Worm (Caenorhabditis elegans) whole organism, late embryonic: ENCODE results near the gene gid-7.

Experiments
- C38D4.7 ChIP-seq: fragments of 200-800 bp; sonication (Bioruptor generic); optimal IDR thresholded peaks from 2 replicates; lab custom pipeline; 2018; ENCODE audit warnings: mild to moderate bottlenecking, missing genetic modification characterization, moderate library complexity, missing compliant biosample characterization
- K02D7.2 ChIP-seq: sonication (generic microtip); optimal IDR thresholded peaks from 2 replicates; lab custom pipeline; 2017; ENCODE audit warnings: mild to moderate bottlenecking, missing genetic modification characterization, missing compliant biosample characterization
- T23F11.4 ChIP-seq: fragments of 200-800 bp; sonication (Bioruptor generic); optimal IDR thresholded peaks from 2 replicates; lab custom pipeline; 2018; ENCODE audit warnings: mild to moderate bottlenecking, missing genetic modification characterization, missing compliant biosample characterization
- Y22D7AL.16 ChIP-seq: sonication (generic microtip); optimal IDR thresholded peaks from 2 replicates; lab custom pipeline; 2016; ENCODE audit warnings: missing genetic modification characterization, missing compliant biosample characterization
- ceh-14 ChIP-seq: sonication (generic microtip); optimal IDR thresholded peaks from 2 replicates; lab custom pipeline; 2016; ENCODE audit warnings: missing genotype, missing genetic modification characterization, missing compliant biosample characterization
- ceh-19 ChIP-seq: fragments of 200-800 bp; sonication (Bioruptor generic); optimal IDR thresholded peaks from 2 replicates; lab custom pipeline; 2018; ENCODE audit warnings: mild to moderate bottlenecking, missing genetic modification characterization, missing compliant biosample characterization
- ceh-24 ChIP-seq: sonication (generic microtip); optimal IDR thresholded peaks from 2 replicates; lab custom pipeline; 2016; ENCODE audit warnings: mild to moderate bottlenecking, missing genetic modification characterization, missing compliant biosample characterization
- ceh-31 ChIP-seq: sonication (generic microtip); optimal IDR thresholded peaks from 2 replicates; lab custom pipeline; 2016; ENCODE audit warnings: missing genetic modification characterization, missing compliant biosample characterization
- ceh-6 ChIP-seq: fragments of 200-800 bp; sonication (Bioruptor generic); optimal IDR thresholded peaks from 2 replicates; lab custom pipeline; 2018; ENCODE audit warnings: mild to moderate bottlenecking, missing genetic modification characterization, missing compliant biosample characterization
- ceh-9 ChIP-seq: sonication (generic microtip); optimal IDR thresholded peaks from 2 replicates; lab custom pipeline; 2016; ENCODE audit warnings: mild to moderate bottlenecking, missing genetic modification characterization, inconsistent platforms, missing compliant biosample characterization
- elt-2 ChIP-seq: sonication (generic microtip); optimal IDR thresholded peaks from 2 replicates; lab custom pipeline; 2016; ENCODE audit warnings: missing genetic modification reagents, missing genetic modification characterization, missing compliant biosample characterization
- elt-4 ChIP-seq: sonication (generic microtip); optimal IDR thresholded peaks from 2 replicates; lab custom pipeline; 2016; ENCODE audit warnings: missing genetic modification characterization, missing compliant biosample characterization
- eyg-1 ChIP-seq: sonication (generic microtip); optimal IDR thresholded peaks from 2 replicates; lab custom pipeline; 2016; ENCODE audit warnings: missing genotype, missing genetic modification characterization, missing compliant biosample characterization
- fax-1 ChIP-seq: sonication (generic microtip); optimal IDR thresholded peaks from 2 replicates; lab custom pipeline; 2016; ENCODE audit warnings: missing genotype, missing genetic modification characterization, missing compliant biosample characterization
- fkh-10 ChIP-seq: fragments of 150-350 bp; optimal IDR thresholded peaks from 2 replicates; lab custom pipeline; 2014; ENCODE audit warnings: missing biosample characterization, missing genetic modification reagents, missing genetic modification characterization
- gmeb-2 ChIP-seq: sonication (generic microtip); optimal IDR thresholded peaks from 2 replicates; lab custom pipeline; 2016; ENCODE audit warnings: missing genetic modification characterization, inconsistent platforms, missing compliant biosample characterization
- hlh-30 ChIP-seq: sonication (generic microtip); optimal IDR thresholded peaks from 2 replicates; lab custom pipeline; 2017; ENCODE audit warnings: antibody characterized with exemption, missing genetic modification characterization, missing compliant biosample characterization; ENCODE audit not compliant: insufficient read depth
- lim-6 ChIP-seq: sonication (generic microtip); optimal IDR thresholded peaks from 2 replicates; lab custom pipeline; 2016; ENCODE audit warnings: missing genetic modification characterization, missing compliant biosample characterization
- lin-11 ChIP-seq: fragments of 200-800 bp; sonication (Bioruptor generic); optimal IDR thresholded peaks from 2 replicates; lab custom pipeline; 2018; ENCODE audit warnings: mild to moderate bottlenecking, missing genetic modification characterization, missing compliant biosample characterization
- npax-4 ChIP-seq: sonication (generic microtip); optimal IDR thresholded peaks from 2 replicates; lab custom pipeline; 2016; ENCODE audit warnings: missing genetic modification characterization, missing compliant biosample characterization
- pat-9 ChIP-seq: fragments of 200-800 bp; sonication (Bioruptor generic); optimal IDR thresholded peaks from 2 replicates; lab custom pipeline; 2018; ENCODE audit warnings: mild to moderate bottlenecking, missing genetic modification characterization, moderate library complexity, missing compliant biosample characterization
- pax-1 ChIP-seq: fragments of 150-350 bp; optimal IDR thresholded peaks from 2 replicates; lab custom pipeline; 2014; ENCODE audit warnings: missing biosample characterization, missing genetic modification characterization
- pha-4 ChIP-seq: fragments of 150-350 bp; optimal IDR thresholded peaks from 2 replicates; lab custom pipeline; 2018; ENCODE audit warnings: missing biosample characterization, missing genetic modification reagents, missing genetic modification characterization
- ref-2 ChIP-seq: sonication (generic microtip); optimal IDR thresholded peaks from 2 replicates; lab custom pipeline; 2016; ENCODE audit warnings: missing genetic modification characterization, missing compliant biosample characterization
- sdc-2 ChIP-seq: sonication (generic microtip); optimal IDR thresholded peaks from 2 replicates; lab custom pipeline; 2016; ENCODE audit warnings: missing genotype, missing genetic modification characterization, missing compliant biosample characterization
- tbx-2 ChIP-seq: sonication (generic microtip); optimal IDR thresholded peaks from 2 replicates; lab custom pipeline; 2016; ENCODE audit warnings: missing genetic modification characterization, missing compliant biosample characterization
- tbx-7 ChIP-seq: sonication (generic microtip); optimal IDR thresholded peaks from 2 replicates; lab custom pipeline; 2016; ENCODE audit warnings: missing genotype, missing genetic modification characterization, missing compliant biosample characterization
- ttx-3 ChIP-seq: sonication (generic microtip); optimal IDR thresholded peaks from 2 replicates; lab custom pipeline; 2016; ENCODE audit warnings: missing genetic modification reagents, missing genetic modification characterization, missing compliant biosample characterization
- unc-42 ChIP-seq: sonication (generic microtip); optimal IDR thresholded peaks from 2 replicates; lab custom pipeline; 2016; ENCODE audit warnings: missing genotype, missing genetic modification characterization, missing compliant biosample characterization
- unc-55 ChIP-seq: sonication (generic microtip); optimal IDR thresholded peaks from 2 replicates; lab custom pipeline; 2017; ENCODE audit warnings: missing biosample characterization, missing genetic modification reagents, missing genetic modification characterization
- zip-5 ChIP-seq: sonication (generic microtip); optimal IDR thresholded peaks from 2 replicates; lab custom pipeline; 2016; ENCODE audit warnings: missing genetic modification characterization, missing compliant biosample characterization
- ztf-16 ChIP-seq: sonication (generic microtip); optimal IDR thresholded peaks from 2 replicates; lab custom pipeline; 2017; ENCODE audit warnings: missing genetic modification characterization, missing compliant biosample characterization

Gene gid-7

DNA sequence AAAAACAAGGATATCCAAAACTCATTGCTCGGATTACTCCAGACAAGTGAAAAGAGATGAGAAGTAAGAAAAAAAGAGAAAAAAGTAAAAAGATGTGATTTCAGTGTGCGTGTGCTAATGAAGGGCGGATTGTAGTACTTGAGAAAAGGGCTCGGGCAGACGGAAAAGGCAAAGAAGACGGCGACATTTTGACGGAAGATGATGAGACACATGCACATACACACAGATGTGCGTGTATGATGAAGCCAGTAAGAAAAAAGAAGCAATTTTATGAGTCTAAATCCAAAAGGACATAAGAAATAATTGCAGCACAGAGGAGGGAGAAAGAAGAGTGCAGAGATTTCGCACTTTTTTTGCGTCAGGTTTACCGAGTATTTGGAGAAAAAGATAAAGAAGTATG is 31.7 kb upstream of the gid-7 start:
- TF ChIP-seq ref-2 (tag; lab: Kevin White, UChicago), result no peak
- TF ChIP-seq ceh-24 (tag; lab: Kevin White, UChicago), result no peak
- TF ChIP-seq T23F11.4 (GFP tag; lab: Kevin White, UChicago), result no peak
- TF ChIP-seq fkh-10 (GFP tag; lab: Kevin White, UChicago), result no peak
- no peak for TF ChIP-seq sdc-2
- TF ChIP-seq, all 69 proteins: peak for 0

DNA sequence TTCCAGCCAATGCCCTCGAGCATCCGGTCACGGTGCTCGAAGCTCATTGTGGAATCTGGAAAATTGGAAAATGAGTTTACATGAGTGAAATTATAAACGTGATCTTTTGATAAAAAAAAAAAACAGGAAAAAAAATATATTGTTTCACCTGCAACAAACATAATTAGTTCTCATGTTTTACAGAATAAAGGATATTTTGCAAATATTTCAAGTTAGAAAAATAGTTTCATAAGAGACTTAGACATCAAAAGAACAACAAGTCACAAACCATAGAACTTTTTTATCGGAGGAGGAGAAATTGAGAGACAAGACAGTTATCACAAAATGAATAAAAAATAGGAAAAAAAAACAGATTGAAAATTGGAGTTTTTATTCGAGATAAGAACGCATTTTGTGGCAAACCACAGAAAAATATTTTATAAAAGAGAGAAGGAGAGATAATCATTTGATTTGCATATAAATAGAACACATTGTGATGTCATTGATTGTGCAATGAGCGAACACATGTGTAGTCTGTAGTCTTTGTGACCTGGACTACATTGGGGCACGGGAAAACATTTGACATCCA is 27.4 kb upstream of the gid-7 start, which contains the start of gene R08F11.1:
Gene R08F11.1, minus strand, starts transcription at position 51 of the 568 bp plus-strand sequence.
- TF ChIP-seq C38D4.7 (GFP tag; lab: Kevin White, UChicago) (no peak), elt-2 (tag; lab: Kevin White, UChicago) (peak; percentile 80)

ce11 chrV:3776946-3777345 is 20.1 kb upstream of the gid-7 start:
- TF ChIP-seq unc-55 (GFP tag; lab: Kevin White, UChicago) (peak; percentile 34), ceh-6 (GFP tag; lab: Kevin White, UChicago) (no peak)

DNA sequence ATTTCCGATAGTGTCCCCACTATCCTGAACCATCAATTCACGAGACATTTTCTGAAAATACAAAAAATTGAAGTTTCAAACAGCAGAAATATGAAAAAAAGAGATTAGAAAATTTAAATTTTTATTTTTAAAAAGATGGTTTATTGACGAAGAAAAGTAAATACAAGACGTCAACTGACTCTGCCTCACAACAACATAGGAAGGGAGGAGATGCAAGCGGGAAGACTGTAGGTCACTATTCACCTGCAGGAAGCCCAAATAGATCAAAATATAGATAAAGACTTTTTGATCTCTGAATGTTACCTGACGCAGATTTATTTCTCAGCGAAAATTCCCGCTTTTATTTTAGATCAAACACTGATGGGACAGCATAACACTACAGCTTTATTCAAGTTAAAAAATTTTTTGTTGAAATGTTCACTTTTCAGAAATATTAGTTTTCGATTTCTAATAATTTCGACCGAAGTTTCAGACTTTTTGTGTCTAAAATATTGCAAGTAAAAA is 19.3 kb upstream of the gid-7 start, which contains the start of gene cysl-3:
Gene cysl-3, minus strand, starts transcription at position 51 of the 504 bp plus-strand sequence.
- TF ChIP-seq lim-6 (no peak), zip-5 (tag; lab: Kevin White, UChicago) (no peak), npax-4 (tag; lab: Kevin White, UChicago) (no peak), hlh-30 (tag; lab: Kevin White, UChicago) (no peak), pax-1 (tag; lab: Kevin White, UChicago) (no peak), K02D7.2 (tag; lab: Kevin White, UChicago) (no peak), pha-4 (tag; lab: Kevin White, UChicago) (no peak), T23F11.4 (GFP tag; lab: Kevin White, UChicago) (no peak), unc-42 (tag; lab: Kevin White, UChicago) (no peak), ceh-9 (tag; lab: Kevin White, UChicago) (no peak), ceh-14 (tag; lab: Kevin White, UChicago) (no peak), ceh-31 (no peak), Y22D7AL.16 (no peak), tbx-7 (no peak)

DNA sequence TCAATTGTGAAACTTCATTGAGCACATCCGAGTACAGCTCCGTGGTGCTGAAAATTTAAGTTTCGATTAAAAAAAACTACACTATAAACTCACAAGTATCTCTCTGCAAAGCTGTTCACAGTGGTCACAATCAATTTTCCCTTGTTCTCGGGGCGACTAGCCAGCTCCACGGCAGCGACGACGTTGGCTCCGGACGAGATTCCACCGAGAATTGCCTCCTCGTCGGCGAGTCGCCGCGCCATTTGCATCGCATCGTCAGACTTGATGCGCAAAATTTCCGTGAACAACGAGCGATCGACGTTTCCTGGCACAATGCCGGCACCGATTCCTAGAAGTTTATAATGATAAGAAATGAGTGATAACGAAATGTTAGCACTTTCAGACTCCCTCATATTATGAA is 17.8 kb upstream of the gid-7 start:
- TF ChIP-seq gmeb-2 (tag; lab: Kevin White, UChicago) (no peak), ttx-3 (tag; lab: Kevin White, UChicago) (no peak), ceh-14 (tag; lab: Kevin White, UChicago) (no peak), lim-6 (no peak), fax-1 (tag; lab: Kevin White, UChicago) (no peak), eyg-1 (tag; lab: Kevin White, UChicago) (no peak), pax-1 (tag; lab: Kevin White, UChicago) (no peak), unc-42 (tag; lab: Kevin White, UChicago) (no peak), ztf-16 (tag; lab: Kevin White, UChicago) (no peak), ref-2 (tag; lab: Kevin White, UChicago) (no peak), elt-4 (no peak), lin-11 (no peak), sdc-2 (no peak), ceh-6 (GFP tag; lab: Kevin White, UChicago) (no peak), npax-4 (tag; lab: Kevin White, UChicago) (no peak), tbx-2 (tag; lab: Kevin White, UChicago) (no peak), pat-9 (tag; lab: Kevin White, UChicago) (no peak), ceh-19 (no peak), ceh-9 (tag; lab: Kevin White, UChicago) (no peak)
